Worm (Caenorhabditis elegans): ENCODE measurements around the gene ints-5.

The ints-5 gene

ce11 chrV:18592448-18592847 is 58.7 kb downstream of the ints-5 start, which contains the start of gene grdn-1:
grdn-1 (plus strand) TSS chrV:18592748.
- TF ChIP-seq lsy-2 (tag; optimal IDR thresholded peaks at IDR 0.05): no peak
- no peak for TF ChIP-seq xbp-1 (tag; optimal IDR thresholded peaks at IDR 0.05)
- no peak for TF ChIP-seq zag-1 (tag; optimal IDR thresholded peaks at IDR 0.05)
- TF ChIP-seq ces-1 (GFP tag; optimal IDR thresholded peaks at IDR 0.05): no peak
- no peak for TF ChIP-seq lin-15B (tag; optimal IDR thresholded peaks at IDR 0.05)
- no peak for TF ChIP-seq unc-30 (tag; optimal IDR thresholded peaks at IDR 0.05)
- no peak for TF ChIP-seq mef-2 (tag; optimal IDR thresholded peaks at IDR 0.05)
- no peak for TF ChIP-seq ama-1 (optimal IDR thresholded peaks at IDR 0.05)
- TF ChIP-seq ztf-11 (tag; optimal IDR thresholded peaks at IDR 0.05): no peak
- TF ChIP-seq irx-1 (tag; optimal IDR thresholded peaks at IDR 0.05): no peak
- no peak for TF ChIP-seq hlh-17 (GFP tag; optimal IDR thresholded peaks at IDR 0.05; ENCODE audit: borderline replicate concordance)
- no peak for TF ChIP-seq jun-1 (tag; optimal IDR thresholded peaks at IDR 0.05)

ce11 chrV:18596240-18596639 is 62.5 kb downstream of the ints-5 start:
- no peak for TF ChIP-seq skn-1 (tag; optimal IDR thresholded peaks at IDR 0.05)
- TF ChIP-seq snpc-4 (tag; optimal IDR thresholded peaks at IDR 0.05): no peak
- no peak for TF ChIP-seq elt-3 (tag; optimal IDR thresholded peaks at IDR 0.05)
- no peak for TF ChIP-seq unc-30 (tag; optimal IDR thresholded peaks at IDR 0.05)
- TF ChIP-seq irx-1 (tag; optimal IDR thresholded peaks at IDR 0.05): no peak
- TF ChIP-seq mef-2 (tag; optimal IDR thresholded peaks at IDR 0.05): no peak
- TF ChIP-seq lin-13 (GFP tag; optimal IDR thresholded peaks at IDR 0.05): no peak
- no peak for TF ChIP-seq ama-1 (optimal IDR thresholded peaks at IDR 0.05)
- TF ChIP-seq ceh-88 (GFP tag; IDR thresholded peaks at IDR 0.05): no peak
- TF ChIP-seq nhr-77 (tag; optimal IDR thresholded peaks at IDR 0.05): no peak
- TF ChIP-seq lir-3 (tag; optimal IDR thresholded peaks at IDR 0.05; ENCODE audit: poor library complexity): no peak
- TF ChIP-seq alr-1 (tag; optimal IDR thresholded peaks at IDR 0.05; ENCODE audit: borderline replicate concordance): no peak
- no peak for TF ChIP-seq lin-14 (GFP tag; optimal IDR thresholded peaks at IDR 0.05)
- no peak for TF ChIP-seq vab-15 (tag; optimal IDR thresholded peaks at IDR 0.05)
- no peak for TF ChIP-seq sptf-1 (tag; optimal IDR thresholded peaks at IDR 0.05)
- TF ChIP-seq fos-1 (tag; optimal IDR thresholded peaks at IDR 0.05): no peak
- TF ChIP-seq nhr-90 (tag; optimal IDR thresholded peaks at IDR 0.05; ENCODE audit: poor library complexity): no peak
- TF ChIP-seq unc-98 (GFP tag; IDR thresholded peaks at IDR 0.05): no peak
- no peak for TF ChIP-seq sup-37 (GFP tag; optimal IDR thresholded peaks at IDR 0.05)
- no peak for TF ChIP-seq mep-1 (tag; optimal IDR thresholded peaks at IDR 0.05)

- TF ChIP-seq nhr-11 (tag; optimal IDR thresholded peaks at IDR 0.05) (no peak), nhr-28 (tag; optimal IDR thresholded peaks at IDR 0.05) (no peak), lin-14 (GFP tag; optimal IDR thresholded peaks at IDR 0.05) (no peak), hpl-2 (GFP tag; optimal IDR thresholded peaks at IDR 0.05) (no peak), dpl-1 (GFP tag; optimal IDR thresholded peaks at IDR 0.05) (no peak), lin-39 (tag; optimal IDR thresholded peaks at IDR 0.05) (no peak), C16A3.4 (tag; optimal IDR thresholded peaks at IDR 0.05) (no peak), lin-35 (GFP tag; optimal IDR thresholded peaks at IDR 0.05) (no peak), unc-62 (GFP tag; optimal IDR thresholded peaks at IDR 0.05) (no peak), fos-1 (tag; optimal IDR thresholded peaks at IDR 0.05) (no peak), nhr-84 (tag; optimal IDR thresholded peaks at IDR 0.05) (no peak), aly-2 (tag; optimal IDR thresholded peaks at IDR 0.05) (no peak)
Measured at ce11 chrV:18597779-18598178, 64.0 kb downstream of the ints-5 start.
